Worm (Caenorhabditis elegans): Measurements from ENCODE around the gene ZK632.2.

ZK632.2 gene

ce11 chrIII:9850877-9851276 is 52.0 kb downstream of the ZK632.2 start:
- TF ChIP-seq ceh-22 (tag; optimal IDR thresholded peaks at IDR 0.05) (no peak), lim-6 (tag; optimal IDR thresholded peaks at IDR 0.05) (no peak), K02D7.2 (tag; optimal IDR thresholded peaks at IDR 0.05) (no peak), pag-3 (tag; optimal IDR thresholded peaks at IDR 0.05; ENCODE audit: borderline replicate concordance) (no peak), hlh-8 (tag; optimal IDR thresholded peaks at IDR 0.05) (no peak), ceh-45 (GFP tag; IDR thresholded peaks at IDR 0.05) (no peak), rnt-1 (tag; optimal IDR thresholded peaks at IDR 0.05) (no peak), elt-2 (tag; optimal IDR thresholded peaks at IDR 0.05) (no peak)

DNA sequence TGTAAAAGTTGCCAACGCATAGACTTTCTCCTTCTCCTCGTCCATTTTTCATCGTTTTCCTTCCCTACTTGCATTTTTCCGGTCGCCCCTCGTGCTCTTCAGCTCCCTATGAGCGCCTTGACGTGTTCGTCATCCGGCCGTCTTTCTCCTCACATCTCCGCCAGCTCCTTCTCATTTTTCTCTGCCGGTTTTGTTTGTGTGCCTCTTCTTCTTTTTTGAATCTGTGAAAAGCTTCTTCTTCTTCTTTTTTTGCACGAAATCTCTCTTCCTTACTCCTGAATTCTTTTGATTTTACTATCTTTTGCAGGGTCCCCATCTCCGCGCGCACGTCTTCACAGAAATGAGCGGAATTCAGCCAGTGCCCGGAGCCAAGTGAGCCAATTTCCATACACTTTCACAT is 52.6 kb downstream of the ZK632.2 start, which contains the start of gene K11H3.3:
Gene K11H3.3, plus strand, starts transcription at position 308 of the 400 bp plus-strand sequence.
- no peak for TF ChIP-seq npax-4 (tag; optimal IDR thresholded peaks at IDR 0.05)
- TF ChIP-seq ceh-18 (tag; optimal IDR thresholded peaks at IDR 0.05): no peak
- no peak for TF ChIP-seq ttx-3 (tag; optimal IDR thresholded peaks at IDR 0.05)
- TF ChIP-seq hlh-15 (tag; optimal IDR thresholded peaks at IDR 0.05): no peak
- TF ChIP-seq ceh-14 (tag; optimal IDR thresholded peaks at IDR 0.05): no peak
- no peak for TF ChIP-seq dmd-4 (tag; optimal IDR thresholded peaks at IDR 0.05; ENCODE audit: borderline replicate concordance)
